Worm (Caenorhabditis elegans) whole organism, L4 larva: Measurements from ENCODE around the gene Y38F2AR.3.
A peak's percentile ranks its signal among the peaks of the same experiment; 100 is the strongest.

Experiments
- D1046.2 ChIP-seq: fragments of 200-800 bp; sonication (Bioruptor generic); IDR thresholded peaks from 2 replicates; pipeline ENCODE4 v1.3.6; 2022; ENCODE audit warnings: missing genetic modification characterization, missing compliant biosample characterization
- F10B5.3 ChIP-seq: sonication (generic microtip); optimal IDR thresholded peaks from 2 replicates; lab custom pipeline; 2016; ENCODE audit warnings: mild to moderate bottlenecking, missing genetic modification characterization, missing compliant biosample characterization
- R02D3.7 ChIP-seq: fragments of 150-350 bp; sonication (generic microtip); optimal IDR thresholded peaks from 3 replicates; lab custom pipeline; 2014; ENCODE audit warnings: missing biosample characterization, missing genetic modification characterization
- T26A8.4 ChIP-seq: fragments of 200-800 bp; sonication (Bioruptor generic); IDR thresholded peaks from 2 replicates; pipeline ENCODE4 v1.3.6; 2022; ENCODE audit warnings: missing genetic modification characterization, missing compliant biosample characterization
- Y48G9A.11 ChIP-seq: fragments of 200-800 bp; sonication (Bioruptor generic); IDR thresholded peaks from 2 replicates; pipeline ENCODE4 v1.3.6; 2022; ENCODE audit warnings: missing genetic modification reagents, missing genetic modification characterization, missing compliant biosample characterization
- Y75B8A.6 ChIP-seq: fragments of 200-800 bp; sonication (Bioruptor generic); IDR thresholded peaks from 2 replicates; pipeline ENCODE4 v1.3.6; 2022; ENCODE audit warnings: missing genetic modification reagents, missing genetic modification characterization, missing compliant biosample characterization
- aly-2 ChIP-seq: sonication (generic microtip); optimal IDR thresholded peaks from 2 replicates; lab custom pipeline; 2018; ENCODE audit warnings: missing biosample characterization, missing genetic modification characterization
- ceh-28 ChIP-seq: fragments of 150-350 bp; optimal IDR thresholded peaks from 2 replicates; lab custom pipeline; 2014; ENCODE audit warnings: missing biosample characterization, missing genetic modification reagents, missing genetic modification characterization
- ces-1 ChIP-seq: fragments of 150-350 bp; sonication (generic microtip); optimal IDR thresholded peaks from 4 replicates; lab custom pipeline; 2014; ENCODE audit warnings: missing biosample characterization, missing genetic modification reagents, missing genetic modification characterization
- ctbp-1 ChIP-seq: fragments of 200-800 bp; sonication (Bioruptor generic); IDR thresholded peaks from 2 replicates; pipeline ENCODE4 v1.3.6; 2022; ENCODE audit warnings: missing genetic modification reagents, missing genetic modification characterization, missing compliant biosample characterization
- daf-16 ChIP-seq, 3 experiments: sonication (generic microtip); optimal IDR thresholded peaks; 2 replicates each; lab custom pipeline; 2016 to 2017; ENCODE audit warnings: missing genetic modification characterization in 3 of 3, missing genetic modification reagents in 3 of 3, mild to moderate bottlenecking in 2 of 3, missing compliant biosample characterization in 2 of 3, missing biosample characterization in 1 of 3, moderate library complexity in 1 of 3
- dmd-8 ChIP-seq: fragments of 200-800 bp; sonication (Bioruptor generic); IDR thresholded peaks from 2 replicates; pipeline ENCODE4 v1.3.6; 2022; ENCODE audit warnings: missing genetic modification characterization, missing compliant biosample characterization
- dpl-1 ChIP-seq: fragments of 150-350 bp; optimal IDR thresholded peaks from 2 replicates; lab custom pipeline; 2014; ENCODE audit warnings: missing biosample characterization, missing genetic modification reagents, missing genetic modification characterization
- dve-1 ChIP-seq: sonication (generic microtip); optimal IDR thresholded peaks from 2 replicates; lab custom pipeline; 2017; ENCODE audit warnings: antibody characterized with exemption, mild to moderate bottlenecking, missing genetic modification characterization, missing compliant biosample characterization; ENCODE audit not compliant: insufficient read depth
- egl-43 ChIP-seq: fragments of 200-800 bp; sonication (Bioruptor generic); IDR thresholded peaks from 2 replicates; pipeline ENCODE4 v1.3.6; 2022; ENCODE audit warnings: missing genetic modification reagents, missing genetic modification characterization, missing compliant biosample characterization
- fos-1 ChIP-seq: fragments of 150-350 bp; optimal IDR thresholded peaks from 2 replicates; lab custom pipeline; 2014; ENCODE audit warnings: missing biosample characterization, missing genetic modification characterization
- hlh-30 ChIP-seq: sonication (generic microtip); optimal IDR thresholded peaks from 2 replicates; lab custom pipeline; 2017; ENCODE audit warnings: antibody characterized with exemption, mild to moderate bottlenecking, missing genetic modification characterization, missing compliant biosample characterization; ENCODE audit not compliant: insufficient read depth
- hmg-1.1 ChIP-seq: fragments of 200-800 bp; sonication (Bioruptor generic); IDR thresholded peaks from 2 replicates; pipeline ENCODE4 v1.3.6; 2022; ENCODE audit warnings: missing genetic modification reagents, missing genetic modification characterization, missing compliant biosample characterization
- jun-1 ChIP-seq: fragments of 150-350 bp; optimal IDR thresholded peaks from 2 replicates; lab custom pipeline; 2014; ENCODE audit warnings: missing biosample characterization, missing genetic modification reagents, missing genetic modification characterization
- lim-7 ChIP-seq: fragments of 200-800 bp; sonication (Bioruptor generic); IDR thresholded peaks from 2 replicates; pipeline ENCODE4 v1.3.6; 2022; ENCODE audit warnings: missing genetic modification characterization, missing compliant biosample characterization
- lin-1 ChIP-seq: fragments of 200-800 bp; sonication (Bioruptor generic); IDR thresholded peaks from 2 replicates; pipeline ENCODE4 v1.3.6; 2022; ENCODE audit warnings: missing genetic modification reagents, missing genetic modification characterization, missing compliant biosample characterization
- lin-13 ChIP-seq: fragments of 150-350 bp; optimal IDR thresholded peaks from 2 replicates; lab custom pipeline; 2014; ENCODE audit warnings: missing biosample characterization, missing genetic modification reagents, missing genetic modification characterization
- lin-38 ChIP-seq: fragments of 200-800 bp; sonication (Bioruptor generic); IDR thresholded peaks from 2 replicates; pipeline ENCODE4 v1.3.6; 2022; ENCODE audit warnings: missing genetic modification reagents, missing genetic modification characterization, missing compliant biosample characterization
- lir-3 ChIP-seq: sonication (generic microtip); optimal IDR thresholded peaks from 2 replicates; lab custom pipeline; 2016; ENCODE audit warnings: mild to moderate bottlenecking, missing genetic modification characterization, missing compliant biosample characterization
- madf-9 ChIP-seq: fragments of 200-800 bp; sonication (Bioruptor generic); conservative IDR thresholded peaks from 2 replicates; pipeline ENCODE4 v1.3.6; 2022; ENCODE audit warnings: missing genetic modification reagents, missing genetic modification characterization, missing compliant biosample characterization
- mdt-29 ChIP-seq: fragments of 200-800 bp; sonication (Bioruptor generic); IDR thresholded peaks from 2 replicates; pipeline ENCODE4 v1.3.6; 2022; ENCODE audit warnings: missing genetic modification reagents, missing genetic modification characterization, missing compliant biosample characterization
- mep-1 ChIP-seq: fragments of 150-350 bp; sonication (generic microtip); optimal IDR thresholded peaks from 3 replicates; lab custom pipeline; 2014; ENCODE audit warnings: missing biosample characterization, missing genetic modification characterization
- mes-2 ChIP-seq: sonication (generic microtip); optimal IDR thresholded peaks from 2 replicates; lab custom pipeline; 2016; ENCODE audit warnings: missing genotype, mild to moderate bottlenecking, missing genetic modification characterization, missing compliant biosample characterization; ENCODE audit not compliant: poor library complexity, severe bottlenecking
- mxl-2 ChIP-seq: fragments of 200-800 bp; sonication (Bioruptor generic); conservative IDR thresholded peaks from 2 replicates; pipeline ENCODE4 v1.3.6; 2022; ENCODE audit warnings: missing genetic modification reagents, missing genetic modification characterization, missing compliant biosample characterization
- nhr-10 ChIP-seq: fragments of 150-350 bp; optimal IDR thresholded peaks from 2 replicates; lab custom pipeline; 2014; ENCODE audit warnings: missing biosample characterization, missing genetic modification characterization
- nhr-102 ChIP-seq: sonication (generic microtip); optimal IDR thresholded peaks from 2 replicates; lab custom pipeline; 2016; ENCODE audit warnings: mild to moderate bottlenecking, missing genetic modification characterization, moderate library complexity, missing compliant biosample characterization
- nhr-11 ChIP-seq: fragments of 150-350 bp; optimal IDR thresholded peaks from 2 replicates; lab custom pipeline; 2014; ENCODE audit warnings: missing biosample characterization, missing genetic modification characterization
- nhr-25 ChIP-seq: sonication (generic microtip); optimal IDR thresholded peaks from 2 replicates; lab custom pipeline; 2017; ENCODE audit warnings: missing genetic modification characterization, mild to moderate bottlenecking, missing compliant biosample characterization, antibody characterized with exemption, moderate library complexity, borderline replicate concordance; ENCODE audit not compliant: insufficient read depth
- nhr-42 ChIP-seq: fragments of 200-800 bp; sonication (Bioruptor generic); IDR thresholded peaks from 2 replicates; pipeline ENCODE4 v1.3.6; 2022; ENCODE audit warnings: missing genetic modification characterization, missing compliant biosample characterization
- nhr-48 ChIP-seq: sonication (generic microtip); optimal IDR thresholded peaks from 2 replicates; lab custom pipeline; 2016; ENCODE audit warnings: mild to moderate bottlenecking, missing genetic modification characterization, missing compliant biosample characterization
- pha-4 ChIP-seq, 2 experiments: fragments of 150-350 bp in 1 of 2; fragments of 200-800 bp in 1 of 2; sonication (Bioruptor generic) in 1 of 2; IDR thresholded peaks in 1 of 2; optimal IDR thresholded peaks in 1 of 2; 2 replicates each; pipeline versions ENCODE4 v1.3.6 to Lab custom; 2014 to 2022; ENCODE audit warnings: missing genetic modification characterization in 2 of 2, missing genetic modification reagents in 2 of 2, missing biosample characterization in 1 of 2, missing compliant biosample characterization in 1 of 2
- set-16 ChIP-seq: fragments of 200-800 bp; sonication (Bioruptor generic); IDR thresholded peaks from 2 replicates; pipeline ENCODE4 v1.3.6; 2022; ENCODE audit warnings: missing genetic modification reagents, missing genetic modification characterization, missing compliant biosample characterization
- skn-1 ChIP-seq: fragments of 150-350 bp; optimal IDR thresholded peaks from 2 replicates; lab custom pipeline; 2014; ENCODE audit warnings: missing biosample characterization, missing genetic modification characterization
- snpc-4 ChIP-seq: fragments of 150-350 bp; optimal IDR thresholded peaks from 2 replicates; lab custom pipeline; 2014; ENCODE audit warnings: missing biosample characterization, missing genetic modification characterization
- spr-3 ChIP-seq: fragments of 200-800 bp; sonication (Bioruptor generic); optimal IDR thresholded peaks from 2 replicates; lab custom pipeline; 2018; ENCODE audit warnings: mild to moderate bottlenecking, missing genetic modification characterization, missing compliant biosample characterization
- tra-1 ChIP-seq: fragments of 200-800 bp; sonication (Bioruptor generic); IDR thresholded peaks from 2 replicates; pipeline ENCODE4 v1.3.6; 2022; ENCODE audit warnings: missing genetic modification reagents, missing genetic modification characterization, missing compliant biosample characterization
- unc-130 ChIP-seq: sonication (generic microtip); optimal IDR thresholded peaks from 2 replicates; lab custom pipeline; 2016; ENCODE audit warnings: missing genetic modification reagents, missing genetic modification characterization, missing compliant biosample characterization
- unc-39 ChIP-seq: sonication (generic microtip); optimal IDR thresholded peaks from 2 replicates; lab custom pipeline; 2017; ENCODE audit warnings: missing biosample characterization, missing genetic modification characterization
- unc-62 ChIP-seq, 3 experiments: fragments of 150-350 bp in 1 of 3; sonication (generic microtip); optimal IDR thresholded peaks in 2 of 3; peaks in 1 of 3; 1 replicate in 1 of 3; 2 replicates in 2 of 3; lab custom pipeline; 2014 to 2017; ENCODE audit warnings: missing biosample characterization in 3 of 3, missing genetic modification characterization in 3 of 3, missing genetic modification reagents in 3 of 3, missing genotype in 1 of 3
- zag-1 ChIP-seq: fragments of 150-350 bp; optimal IDR thresholded peaks from 2 replicates; lab custom pipeline; 2014; ENCODE audit warnings: missing biosample characterization, missing genetic modification characterization
- zfp-2 ChIP-seq: sonication (generic microtip); optimal IDR thresholded peaks from 2 replicates; lab custom pipeline; 2016; ENCODE audit warnings: mild to moderate bottlenecking, missing genetic modification characterization, missing compliant biosample characterization
- zfp-3 ChIP-seq: fragments of 200-800 bp; sonication (Bioruptor generic); conservative IDR thresholded peaks from 2 replicates; pipeline ENCODE4 v1.3.6; 2022; ENCODE audit warnings: missing genetic modification reagents, missing genetic modification characterization, missing compliant biosample characterization
- ztf-11 ChIP-seq: fragments of 150-350 bp; optimal IDR thresholded peaks from 2 replicates; lab custom pipeline; 2014; ENCODE audit warnings: missing biosample characterization, missing genetic modification characterization

The Y38F2AR.3 gene

ce11 chrIV:2408437-2408836 is 24.6 kb downstream of the Y38F2AR.3 start (continued):
- TF ChIP-seq dmd-8 (GFP tag; lab: Robert Waterston, UW) (peak; percentile 86; the same call in 1 of the 2 replicates), zag-1 (tag; lab: Kevin White, UChicago) (no peak), unc-39 (tag; lab: Kevin White, UChicago) (no peak), set-16 (GFP tag; lab: Robert Waterston, UW) (peak; percentile 78), unc-130 (peak; percentile 69), pha-4 (GFP tag; IDR thresholded peaks at IDR 0.05; lab: Robert Waterston, UW) (peak; percentile 82), pha-4 (tag; optimal IDR thresholded peaks at IDR 0.05; lab: Kevin White, UChicago) (no peak), hlh-30 (tag; lab: Kevin White, UChicago) (peak; percentile 73), spr-3 (peak; percentile 89), zfp-2 (tag; lab: Kevin White, UChicago) (peak; percentile 56), ztf-11 (tag; lab: Kevin White, UChicago) (no peak), jun-1 (tag; lab: Kevin White, UChicago) (peak; percentile 33), ceh-28 (tag; lab: Kevin White, UChicago) (no peak), D1046.2 (GFP tag; lab: Robert Waterston, UW) (peak; percentile 81; the same call in 1 of the 2 replicates), daf-16 (GFP tag; optimal IDR thresholded peaks at IDR 0.05; lab: Kevin White, UChicago) (peak; percentile 75 to 81), daf-16 (tag; optimal IDR thresholded peaks at IDR 0.05; lab: Kevin White, UChicago) (peak; percentile 69), F10B5.3 (tag; lab: Kevin White, UChicago) (peak; percentile 59), Y75B8A.6 (GFP tag; lab: Robert Waterston, UW) (peak; percentile 71; the same call in 1 of the 2 replicates), lir-3 (tag; lab: Kevin White, UChicago) (peak; percentile 66), lim-7 (GFP tag; lab: Robert Waterston, UW) (peak; percentile 79), mep-1 (tag; lab: Kevin White, UChicago) (peak; percentile 93), nhr-42 (GFP tag; lab: Robert Waterston, UW) (peak; percentile 79; the same call in 1 of the 2 replicates), unc-62 (GFP tag; optimal IDR thresholded peaks at IDR 0.05 in 1 of 2; lab: Kevin White, UChicago) (peak in 1 of 2 experiments; percentile 39), unc-62 (tag; optimal IDR thresholded peaks at IDR 0.05; lab: Kevin White, UChicago) (no peak), dpl-1 (GFP tag; lab: Kevin White, UChicago) (peak; percentile 52), nhr-25 (tag; lab: Kevin White, UChicago) (peak; percentile 6), ctbp-1 (GFP tag; lab: Robert Waterston, UW) (peak; percentile 94), snpc-4 (tag; lab: Kevin White, UChicago) (no peak), tra-1 (GFP tag; lab: Robert Waterston, UW) (peak; percentile 81), aly-2 (no peak), nhr-48 (peak; percentile 74), mdt-29 (GFP tag; lab: Robert Waterston, UW) (peak; percentile 78; the same call in 1 of the 2 replicates), ces-1 (peak; percentile 8), mes-2 (tag; lab: Kevin White, UChicago) (peak; percentile 91), egl-43 (GFP tag; lab: Robert Waterston, UW) (peak; percentile 95), lin-1 (GFP tag; lab: Robert Waterston, UW) (0 out of 2 replicates have a peak, but pooled peaks have one; percentile 52), zfp-3 (GFP tag; lab: Robert Waterston, UW) (peak; percentile 79), lin-38 (GFP tag; lab: Robert Waterston, UW) (peak; percentile 89), skn-1 (tag; lab: Kevin White, UChicago) (no peak), lin-13 (GFP tag; lab: Kevin White, UChicago) (peak; percentile 95), Y48G9A.11 (GFP tag; lab: Robert Waterston, UW) (peak; percentile 85), mxl-2 (GFP tag; lab: Robert Waterston, UW) (0 out of 2 replicates have a peak, but pooled peaks have one; percentile 29), madf-9 (peak; percentile 87), nhr-102 (tag; lab: Kevin White, UChicago) (peak; percentile 81), R02D3.7 (no peak), fos-1 (tag; lab: Kevin White, UChicago) (no peak), nhr-10 (tag; lab: Kevin White, UChicago) (no peak), hmg-1.1 (peak; percentile 92), nhr-11 (tag; lab: Kevin White, UChicago) (peak; percentile 66), T26A8.4 (GFP tag; lab: Robert Waterston, UW) (peak; percentile 87), dve-1 (tag; lab: Kevin White, UChicago) (peak; percentile 84)
